Fruit fly (Drosophila melanogaster) whole organism, embryonic: ENCODE results near the gene CG31974.

ENCODE experiments used
- Bdp1 ChIP-seq: fragments of 200-800 bp; sonication (Bioruptor generic); optimal IDR thresholded peaks from 3 replicates; lab custom pipeline; 2016; ENCODE audit warnings: missing biosample characterization, missing genetic modification characterization
- CG10267 ChIP-seq: fragments of 200-800 bp; sonication (Bioruptor generic); optimal IDR thresholded peaks from 2 replicates; lab custom pipeline; 2018; ENCODE audit warnings: missing biosample characterization, mild to moderate bottlenecking, missing genetic modification characterization, moderate library complexity
- CG10654 ChIP-seq: fragments of 200-800 bp; sonication (Bioruptor generic); optimal IDR thresholded peaks from 2 replicates; lab custom pipeline; 2016; ENCODE audit warnings: missing biosample characterization, missing genetic modification characterization
- CG10959 ChIP-seq: fragments of 200-800 bp; sonication (Bioruptor generic); IDR thresholded peaks from 2 replicates; pipeline ENCODE4 v1.3.6; 2022; ENCODE audit warnings: missing biosample characterization, missing genetic modification characterization
- CG10979 ChIP-seq: fragments of 200-800 bp; sonication (Bioruptor generic); optimal IDR thresholded peaks from 2 replicates; lab custom pipeline; 2018; ENCODE audit warnings: missing biosample characterization, mild to moderate bottlenecking, missing genetic modification characterization, moderate library complexity
- CG13296 ChIP-seq: fragments of 200-800 bp; sonication (Bioruptor generic); optimal IDR thresholded peaks from 3 replicates; lab custom pipeline; 2018; ENCODE audit warnings: missing biosample characterization, mild to moderate bottlenecking, missing genetic modification characterization
- CG13424 ChIP-seq: fragments of 200-800 bp; sonication (Bioruptor generic); optimal IDR thresholded peaks from 2 replicates; lab custom pipeline; 2019; ENCODE audit warnings: missing biosample characterization, mild to moderate bottlenecking, missing genetic modification characterization, moderate library complexity
- CG15696 ChIP-seq: fragments of 200-800 bp; sonication (Bioruptor generic); optimal IDR thresholded peaks from 2 replicates; lab custom pipeline; 2019; ENCODE audit warnings: missing biosample characterization, mild to moderate bottlenecking, missing genetic modification characterization, moderate library complexity
- CG1603 ChIP-seq: fragments of 200-800 bp; sonication (Bioruptor generic); optimal IDR thresholded peaks from 2 replicates; lab custom pipeline; 2019; ENCODE audit warnings: missing biosample characterization, mild to moderate bottlenecking, missing genetic modification characterization, moderate library complexity
- CG17612 ChIP-seq: fragments of 200-800 bp; sonication (Bioruptor generic); IDR thresholded peaks from 2 replicates; pipeline ENCODE4 v1.3.6; 2022; ENCODE audit warnings: missing biosample characterization, missing genetic modification characterization
- CG18619 ChIP-seq: fragments of 200-800 bp; sonication (Bioruptor generic); optimal IDR thresholded peaks from 3 replicates; lab custom pipeline; 2017; ENCODE audit warnings: missing biosample characterization, mild to moderate bottlenecking, missing genetic modification characterization
- CG2875 ChIP-seq: fragments of 200-800 bp; sonication (Bioruptor generic); optimal IDR thresholded peaks from 2 replicates; lab custom pipeline; 2017; ENCODE audit warnings: missing biosample characterization, mild to moderate bottlenecking, missing genetic modification characterization, missing genetic modification reagents
- CG3065 ChIP-seq: fragments of 200-800 bp; sonication (Bioruptor generic); optimal IDR thresholded peaks from 2 replicates; lab custom pipeline; 2016; ENCODE audit warnings: missing biosample characterization, missing genetic modification characterization
- CG31441 ChIP-seq: fragments of 200-800 bp; sonication (Bioruptor generic); IDR thresholded peaks from 2 replicates; pipeline ENCODE4 v1.3.6; 2022; ENCODE audit warnings: missing biosample characterization, missing genetic modification characterization
- CG3407 ChIP-seq: fragments of 200-800 bp; sonication (Bioruptor generic); optimal IDR thresholded peaks from 2 replicates; lab custom pipeline; 2018; ENCODE audit warnings: missing biosample characterization, mild to moderate bottlenecking, missing genetic modification characterization
- CG3838 ChIP-seq: fragments of 200-800 bp; sonication (Bioruptor generic); optimal IDR thresholded peaks from 3 replicates; lab custom pipeline; 2016; ENCODE audit warnings: missing biosample characterization, missing genetic modification characterization
- CG4424 ChIP-seq: fragments of 200-800 bp; sonication (Bioruptor generic); optimal IDR thresholded peaks from 3 replicates; lab custom pipeline; 2016; ENCODE audit warnings: missing biosample characterization, missing genetic modification characterization
- CG7372 ChIP-seq: fragments of 200-800 bp; sonication (Bioruptor generic); IDR thresholded peaks from 2 replicates; pipeline ENCODE4 v1.3.6; 2022; ENCODE audit warnings: missing biosample characterization, missing genetic modification characterization
- CG8089 ChIP-seq: fragments of 200-800 bp; sonication (Bioruptor generic); optimal IDR thresholded peaks from 3 replicates; lab custom pipeline; 2016; ENCODE audit warnings: missing biosample characterization, missing genetic modification characterization
- Dp ChIP-seq: fragments of 200-800 bp; sonication (Bioruptor generic); optimal IDR thresholded peaks from 2 replicates; lab custom pipeline; 2018; ENCODE audit warnings: missing biosample characterization, mild to moderate bottlenecking, missing genetic modification characterization, moderate library complexity
- Ets65A ChIP-seq: fragments of 200-800 bp; sonication (Bioruptor generic); peaks from one replicate; lab custom pipeline; 2016; ENCODE audit warnings: missing biosample characterization, missing genetic modification characterization
- H2.0 ChIP-seq: fragments of 200-800 bp; sonication (Bioruptor generic); IDR thresholded peaks from 2 replicates; pipeline ENCODE4 v1.3.6; 2022; ENCODE audit warnings: missing biosample characterization, missing genetic modification characterization
- HLH54F ChIP-seq: fragments of 200-800 bp; sonication (Bioruptor generic); optimal IDR thresholded peaks from 3 replicates; lab custom pipeline; 2016; ENCODE audit warnings: missing biosample characterization, missing genetic modification characterization
- HmgD ChIP-seq: fragments of 200-800 bp; sonication (Bioruptor generic); optimal IDR thresholded peaks from 3 replicates; lab custom pipeline; 2016; ENCODE audit warnings: missing biosample characterization, missing genetic modification characterization
- Lpt ChIP-seq: fragments of >200 bp; optimal IDR thresholded peaks from 2 replicates; lab custom pipeline; 2018; ENCODE audit warnings: missing biosample characterization, missing genetic modification characterization
- Med ChIP-seq: fragments of 200-800 bp; sonication (Bioruptor generic); peaks from one replicate; lab custom pipeline; 2016; ENCODE audit warnings: missing biosample characterization, missing genetic modification characterization, mild to moderate bottlenecking, inconsistent platforms, moderate library complexity
- NC2β ChIP-seq: fragments of 200-800 bp; sonication (Bioruptor generic); optimal IDR thresholded peaks from 2 replicates; lab custom pipeline; 2016; ENCODE audit warnings: missing biosample characterization, missing genetic modification characterization
- Poxn ChIP-seq: fragments of 200-800 bp; sonication (Bioruptor generic); IDR thresholded peaks from 2 replicates; pipeline ENCODE4 v1.3.6; 2022; ENCODE audit warnings: missing biosample characterization, missing genetic modification characterization
- Ssrp ChIP-seq: fragments of 200-800 bp; sonication (Bioruptor generic); optimal IDR thresholded peaks from 2 replicates; lab custom pipeline; 2018; ENCODE audit warnings: missing biosample characterization, mild to moderate bottlenecking, missing genetic modification characterization, moderate library complexity
- Tbp ChIP-seq: fragments of >200 bp; optimal IDR thresholded peaks from 2 replicates; lab custom pipeline; 2018; ENCODE audit warnings: missing biosample characterization, missing genetic modification characterization
- Xbp1 ChIP-seq: fragments of 200-800 bp; sonication (Bioruptor generic); optimal IDR thresholded peaks from 3 replicates; lab custom pipeline; 2016; ENCODE audit warnings: missing biosample characterization, mild to moderate bottlenecking, missing genetic modification characterization
- abd-A ChIP-seq: fragments of 200-800 bp; sonication (Bioruptor generic); optimal IDR thresholded peaks from 3 replicates; lab custom pipeline; 2019; ENCODE audit warnings: missing biosample characterization, mild to moderate bottlenecking, missing genetic modification characterization, moderate library complexity
- ac ChIP-seq: fragments of 200-800 bp; sonication (Bioruptor generic); optimal IDR thresholded peaks from 3 replicates; lab custom pipeline; 2017; ENCODE audit warnings: missing biosample characterization, mild to moderate bottlenecking, missing genetic modification characterization
- amos ChIP-seq: fragments of 200-800 bp; sonication (Bioruptor generic); IDR thresholded peaks from 2 replicates; pipeline ENCODE4 v1.3.6; 2022; ENCODE audit warnings: missing biosample characterization, missing genetic modification characterization; ENCODE audit not compliant: partially characterized antibody
- ap ChIP-seq: fragments of 200-800 bp; sonication (Bioruptor generic); IDR thresholded peaks from 2 replicates; pipeline ENCODE4 v1.3.6; 2022; ENCODE audit warnings: missing biosample characterization, missing genetic modification characterization
- ara ChIP-seq: fragments of 200-800 bp; sonication (Bioruptor generic); IDR thresholded peaks from 2 replicates; pipeline ENCODE4 v1.3.6; 2022; ENCODE audit warnings: missing biosample characterization, missing genetic modification characterization
- ash1 ChIP-seq: fragments of 200-800 bp; sonication (Bioruptor generic); optimal IDR thresholded peaks from 2 replicates; lab custom pipeline; 2018; ENCODE audit warnings: missing biosample characterization, mild to moderate bottlenecking, missing genetic modification characterization
- bbx ChIP-seq: fragments of 200-800 bp; sonication (Bioruptor generic); IDR thresholded peaks from 2 replicates; pipeline ENCODE4 v1.3.6; 2022; ENCODE audit warnings: missing biosample characterization, missing genetic modification characterization; ENCODE audit not compliant: partially characterized antibody
- chn ChIP-seq: fragments of 200-800 bp; sonication (Bioruptor generic); optimal IDR thresholded peaks from 2 replicates; lab custom pipeline; 2016; ENCODE audit warnings: missing biosample characterization, missing genetic modification characterization
- corto ChIP-seq: fragments of 200-800 bp; sonication (Bioruptor generic); optimal IDR thresholded peaks from 2 replicates; lab custom pipeline; 2016; ENCODE audit warnings: missing biosample characterization, mild to moderate bottlenecking, missing genetic modification characterization, moderate library complexity
- dmrt11E ChIP-seq: fragments of 200-800 bp; sonication (Bioruptor generic); optimal IDR thresholded peaks from 3 replicates; lab custom pipeline; 2018; ENCODE audit warnings: missing biosample characterization, mild to moderate bottlenecking, missing genetic modification characterization, moderate library complexity
- fd102C ChIP-seq: fragments of 200-800 bp; sonication (Bioruptor generic); optimal IDR thresholded peaks from 2 replicates; lab custom pipeline; 2018; ENCODE audit warnings: missing biosample characterization, mild to moderate bottlenecking, missing genetic modification characterization, moderate library complexity
- knrl ChIP-seq: fragments of 200-800 bp; sonication (Bioruptor generic); IDR thresholded peaks from 3 replicates; pipeline ENCODE4 v1.3.6; 2022; ENCODE audit warnings: missing biosample characterization, missing genetic modification characterization; ENCODE audit not compliant: partially characterized antibody
- onecut ChIP-seq: fragments of 200-800 bp; sonication (Bioruptor generic); IDR thresholded peaks from 2 replicates; pipeline ENCODE4 v1.3.6; 2022; ENCODE audit warnings: missing biosample characterization, missing genetic modification characterization
- otp ChIP-seq: fragments of 200-800 bp; sonication (Bioruptor generic); IDR thresholded peaks from 3 replicates; pipeline ENCODE4, ENCODE4 v1.3.6; 2022; ENCODE audit warnings: missing biosample characterization, missing genetic modification characterization
- pan ChIP-seq, 4 experiments: fragments of >200 bp in 3 of 4; fragments of 200-800 bp in 1 of 4; sonication (Bioruptor generic) in 1 of 4; optimal IDR thresholded peaks in 3 of 4; IDR thresholded peaks in 1 of 4; 2 replicates each; pipeline versions ENCODE4 v1.3.6 to Lab custom; 2017 to 2022; ENCODE audit warnings: missing biosample characterization in 2 of 4, missing genetic modification characterization in 2 of 4, mixed read lengths in 1 of 4
- run ChIP-seq: fragments of 200-800 bp; sonication (Bioruptor generic); optimal IDR thresholded peaks from 3 replicates; lab custom pipeline; 2018; ENCODE audit warnings: missing biosample characterization, mild to moderate bottlenecking, missing genetic modification characterization
- vvl ChIP-seq: fragments of 200-800 bp; sonication (Bioruptor generic); IDR thresholded peaks from 2 replicates; pipeline ENCODE4 v1.3.6; 2022; ENCODE audit warnings: missing biosample characterization, missing genetic modification characterization

Gene CG31974

DNA sequence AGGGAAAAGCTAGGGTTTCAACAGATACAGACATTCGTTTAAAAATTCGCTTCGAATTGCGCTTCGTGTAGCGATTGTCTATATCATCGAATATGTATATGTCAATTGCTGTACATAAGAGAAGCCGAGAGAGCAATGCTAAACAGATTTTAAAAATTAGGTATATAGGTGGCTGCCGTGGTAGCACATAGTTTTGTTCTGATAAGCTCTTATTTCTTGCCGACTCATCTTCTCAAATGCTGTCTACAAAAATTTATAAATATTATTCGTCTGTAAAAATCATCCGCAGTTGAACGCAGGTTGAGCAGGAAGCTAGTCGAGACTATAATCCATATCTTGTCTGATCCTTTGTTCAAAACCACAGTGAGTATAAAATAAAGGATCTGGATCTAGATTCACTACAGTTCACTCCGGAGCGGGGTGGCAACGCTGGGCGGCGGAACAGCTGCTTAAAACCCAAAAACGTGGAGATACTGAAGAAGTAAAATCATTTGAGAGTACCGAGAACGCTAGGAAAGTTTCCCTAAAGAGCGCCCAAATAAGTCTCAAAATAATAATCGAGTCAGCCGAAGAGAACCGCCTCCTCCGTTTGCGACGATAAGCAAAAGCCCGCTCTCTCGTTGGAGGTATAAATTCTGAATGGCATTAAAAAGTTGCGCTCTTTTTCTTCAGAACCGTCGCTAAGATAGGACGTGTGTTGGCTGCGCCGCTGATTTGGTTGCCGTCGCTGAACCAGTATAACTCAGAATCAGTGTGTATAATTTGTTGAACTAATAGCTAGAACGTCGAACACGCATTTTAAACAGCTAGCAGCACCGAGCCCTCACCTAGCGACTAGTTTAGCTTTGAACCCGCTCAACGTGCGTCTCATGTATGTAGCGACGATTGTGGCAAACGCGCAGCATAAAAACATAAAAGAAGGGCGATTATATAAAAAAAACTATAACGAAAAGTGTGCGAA lies 35.1 kb downstream of the CG31974 start (continued):
- no peak for TF ChIP-seq Ssrp (tag; lab: Kevin White, UChicago)
- no peak for TF ChIP-seq CG10959
- TF ChIP-seq chn (GFP tag; lab: Kevin White, UChicago), result no peak
- no peak for TF ChIP-seq CG10979 (tag; lab: Kevin White, UChicago)
- no peak for TF ChIP-seq CG8089 (GFP tag; lab: Kevin White, UChicago)
- TF ChIP-seq CG17612 (GFP tag; lab: Robert Waterston, UW), result no peak
- peak; percentile 79 for TF ChIP-seq Med (GFP tag; lab: Kevin White, UChicago)
- TF ChIP-seq ac (GFP tag; lab: Kevin White, UChicago), result no peak
- peak; percentile 17; the same call in 1 of the 2 replicates for TF ChIP-seq amos (GFP tag; lab: Robert Waterston, UW)
- TF ChIP-seq otp (GFP tag; lab: Robert Waterston, UW), result peak; percentile 45; the same call in 1 of the 3 replicates
- TF ChIP-seq pan (optimal IDR thresholded peaks at IDR 0.05; lab: Kevin White, UChicago), result no peak
- TF ChIP-seq pan (GFP tag; optimal IDR thresholded peaks at IDR 0.05 in 1 of 2, IDR thresholded peaks at IDR 0.05 in 1 of 2), result no peak
- TF ChIP-seq run (tag; lab: Kevin White, UChicago), result no peak
- no peak for TF ChIP-seq CG3407 (GFP tag; lab: Kevin White, UChicago)
- TF ChIP-seq onecut (GFP tag; lab: Robert Waterston, UW), result no peak
- no peak for TF ChIP-seq ara (GFP tag; lab: Robert Waterston, UW)
- TF ChIP-seq Dp (GFP tag; lab: Kevin White, UChicago), result peak; percentile 40
- TF ChIP-seq CG13296 (GFP tag; lab: Kevin White, UChicago), result peak; percentile 64
- TF ChIP-seq CG10267, result no peak
- no peak for TF ChIP-seq Tbp
- no peak for TF ChIP-seq CG3838
- TF ChIP-seq Xbp1 (GFP tag; lab: Kevin White, UChicago), result no peak
- peak; percentile 75 for TF ChIP-seq vvl
- TF ChIP-seq H2.0, result no peak
- TF ChIP-seq abd-A, result peak; percentile 85
- TF ChIP-seq CG15696 (tag; lab: Kevin White, UChicago), result peak; percentile 4
- TF ChIP-seq fd102C (GFP tag; lab: Kevin White, UChicago), result no peak
- peak; percentile 0 for TF ChIP-seq CG13424
- TF ChIP-seq CG18619 (GFP tag; lab: Kevin White, UChicago), result no peak
- TF ChIP-seq CG3065 (GFP tag; lab: Kevin White, UChicago), result no peak
- peak; percentile 43; the same call in 1 of the 2 replicates for TF ChIP-seq bbx (GFP tag; lab: Robert Waterston, UW)
- peak; percentile 34 for TF ChIP-seq CG1603
- TF ChIP-seq ash1 (GFP tag; lab: Kevin White, UChicago), result no peak
- no peak for TF ChIP-seq Poxn (GFP tag; lab: Robert Waterston, UW)
- 0 out of 3 replicates have a peak, but pooled peaks have one; percentile 21 for TF ChIP-seq knrl (GFP tag; lab: Robert Waterston, UW)
- no peak for TF ChIP-seq HmgD (GFP tag; lab: Kevin White, UChicago)
- TF ChIP-seq CG31441 (GFP tag; lab: Robert Waterston, UW), result no peak; the same call in 1 of the 2 replicates
- no peak for TF ChIP-seq CG10654 (GFP tag; lab: Kevin White, UChicago)
- no peak for TF ChIP-seq HLH54F
- TF ChIP-seq ap (GFP tag; lab: Robert Waterston, UW), result no peak
- TF ChIP-seq Lpt, result no peak
- TF ChIP-seq CG4424 (GFP tag; lab: Kevin White, UChicago), result peak; percentile 23
- no peak for TF ChIP-seq CG2875 (GFP tag; lab: Kevin White, UChicago)
- no peak for TF ChIP-seq corto
- TF ChIP-seq Bdp1 (GFP tag; lab: Kevin White, UChicago), result no peak
- no peak for TF ChIP-seq CG7372
- TF ChIP-seq NC2β (GFP tag; lab: Kevin White, UChicago), result no peak
- TF ChIP-seq dmrt11E, result no peak
- no peak for TF ChIP-seq Ets65A
